ENCODE assay signal across 1 worm cellular context in the genomic region with DNA sequence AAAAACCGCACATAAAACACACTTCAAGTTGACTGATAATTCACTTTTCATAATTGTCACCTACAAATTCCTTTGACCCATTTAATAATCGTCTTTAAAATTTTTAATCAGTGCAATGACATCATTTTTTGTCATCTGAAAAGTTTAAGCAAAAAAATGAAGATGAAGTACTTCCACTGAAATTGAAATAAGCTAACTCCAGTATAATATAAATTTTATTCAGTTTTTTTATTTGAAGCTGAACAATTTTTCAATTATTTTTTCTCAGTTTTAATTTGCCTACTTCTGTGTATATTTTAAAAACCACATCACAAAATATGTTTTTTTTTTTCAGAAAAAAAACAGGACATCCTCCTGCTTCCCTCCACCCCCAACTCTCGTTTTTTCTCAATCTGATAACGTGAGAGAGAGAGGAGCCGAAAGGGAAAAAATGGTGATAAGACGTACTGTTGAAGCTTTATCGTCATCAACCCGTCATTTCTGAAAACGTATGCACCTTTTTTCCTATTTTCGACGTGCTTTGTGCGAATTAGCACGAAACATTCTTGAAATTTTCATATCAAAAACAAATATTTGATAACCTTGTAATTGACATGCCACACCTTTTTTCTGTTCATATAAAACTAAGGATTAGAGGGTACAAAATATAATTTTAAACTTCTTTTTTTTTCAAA.
A peak's percentile ranks its signal among the peaks of the same experiment; 100 is the strongest.
TF ChIP-seq lines count a peak whose summit lies in the region.

A gene (minus strand): TSS at position 51 of the 674 bp plus-strand sequence.
A gene (plus strand): TSS at position 335 of the 674 bp plus-strand sequence.

TF ChIP-seq in whole organism, L4 larva, 104 proteins besides CTCF, POLR2A, EP300 and RAD21 (continued from another document):
- TF ChIP-seq cey-2 (tag; optimal IDR thresholded peaks at IDR 0.05; lab: Kevin White, UChicago; ENCODE audit: borderline replicate concordance, insufficient read depth) (no peak), mdt-29 (GFP tag; IDR thresholded peaks at IDR 0.05; lab: Robert Waterston, UW) (no peak), aly-2 (tag; optimal IDR thresholded peaks at IDR 0.05; lab: Kevin White, UChicago) (no peak), saeg-2 (GFP tag; IDR thresholded peaks at IDR 0.05; lab: Robert Waterston, UW) (no peak), nhr-41 (GFP tag; IDR thresholded peaks at IDR 0.05; lab: Robert Waterston, UW) (no peak), ceh-62 (tag; optimal IDR thresholded peaks at IDR 0.05; lab: Kevin White, UChicago) (no peak), Y48G9A.11 (GFP tag; IDR thresholded peaks at IDR 0.05; lab: Robert Waterston, UW) (no peak), dve-1 (tag; optimal IDR thresholded peaks at IDR 0.05; lab: Kevin White, UChicago; ENCODE audit: insufficient read depth) (peak; percentile 64), lim-7 (GFP tag; IDR thresholded peaks at IDR 0.05; lab: Robert Waterston, UW) (no peak), Y105C5A.15 (GFP tag; IDR thresholded peaks at IDR 0.05; lab: Robert Waterston, UW) (no peak), nhr-28 (tag; optimal IDR thresholded peaks at IDR 0.05; lab: Kevin White, UChicago) (peak; percentile 77), F37D6.2 (tag; optimal IDR thresholded peaks at IDR 0.05; lab: Kevin White, UChicago) (no peak), fos-1 (tag; optimal IDR thresholded peaks at IDR 0.05; lab: Kevin White, UChicago) (no peak), lin-13 (GFP tag; optimal IDR thresholded peaks at IDR 0.05; lab: Kevin White, UChicago) (no peak), nhr-11 (tag; optimal IDR thresholded peaks at IDR 0.05; lab: Kevin White, UChicago) (no peak), lsy-2 (tag; optimal IDR thresholded peaks at IDR 0.05; lab: Kevin White, UChicago) (no peak), mxl-2 (GFP tag; conservative IDR thresholded peaks at IDR 0.05; lab: Robert Waterston, UW) (no peak), ceh-82 (tag; optimal IDR thresholded peaks at IDR 0.05; lab: Kevin White, UChicago) (no peak), F49E8.2 (tag; optimal IDR thresholded peaks at IDR 0.05; lab: Kevin White, UChicago; ENCODE audit: borderline replicate concordance) (no peak), lin-1 (GFP tag; IDR thresholded peaks at IDR 0.05; lab: Robert Waterston, UW) (peak; percentile 59; the same call in 1 of the 2 replicates), lin-15B (tag; optimal IDR thresholded peaks at IDR 0.05; lab: Kevin White, UChicago) (no peak), nhr-237 (tag; optimal IDR thresholded peaks at IDR 0.05; lab: Kevin White, UChicago) (no peak), fkh-10 (GFP tag; optimal IDR thresholded peaks at IDR 0.05; lab: Kevin White, UChicago) (no peak), egl-27 (tag; optimal IDR thresholded peaks at IDR 0.05; lab: Kevin White, UChicago) (no peak), gei-8 (GFP tag; optimal IDR thresholded peaks at IDR 0.05; lab: Kevin White, UChicago) (no peak), T26A8.4 (GFP tag; IDR thresholded peaks at IDR 0.05; lab: Robert Waterston, UW) (no peak), daf-8 (GFP tag; IDR thresholded peaks at IDR 0.05; lab: Robert Waterston, UW) (no peak), zag-1 (tag; optimal IDR thresholded peaks at IDR 0.05; lab: Kevin White, UChicago) (no peak), nhr-111 (GFP tag; optimal IDR thresholded peaks at IDR 0.05; lab: Kevin White, UChicago) (no peak), mep-1 (tag; optimal IDR thresholded peaks at IDR 0.05; lab: Kevin White, UChicago) (no peak), D1046.2 (GFP tag; IDR thresholded peaks at IDR 0.05; lab: Robert Waterston, UW) (no peak), ceh-32 (tag; optimal IDR thresholded peaks at IDR 0.05; lab: Kevin White, UChicago; ENCODE audit: poor library complexity) (no peak), lin-39 (tag; optimal IDR thresholded peaks at IDR 0.05; lab: Kevin White, UChicago) (no peak), daf-12 (tag; optimal IDR thresholded peaks at IDR 0.05; lab: Kevin White, UChicago) (no peak), F44E2.7 (GFP tag; IDR thresholded peaks at IDR 0.05; lab: Robert Waterston, UW) (no peak), snpc-1.2 (GFP tag; IDR thresholded peaks at IDR 0.05; lab: Robert Waterston, UW) (no peak), ztf-11 (tag; optimal IDR thresholded peaks at IDR 0.05; lab: Kevin White, UChicago) (no peak), ZK337.2 (GFP tag; IDR thresholded peaks at IDR 0.05; lab: Robert Waterston, UW) (no peak), lin-38 (GFP tag; IDR thresholded peaks at IDR 0.05; lab: Robert Waterston, UW) (no peak), jun-1 (tag; optimal IDR thresholded peaks at IDR 0.05; lab: Kevin White, UChicago) (no peak), spr-3 (GFP tag; optimal IDR thresholded peaks at IDR 0.05; lab: Kevin White, UChicago) (no peak), nhr-76 (tag; optimal IDR thresholded peaks at IDR 0.05; lab: Kevin White, UChicago) (no peak), attf-4 (tag; optimal IDR thresholded peaks at IDR 0.05; lab: Kevin White, UChicago) (no peak), madf-5 (GFP tag; IDR thresholded peaks at IDR 0.05; lab: Robert Waterston, UW) (no peak), hif-1 (tag; optimal IDR thresholded peaks at IDR 0.05; lab: Kevin White, UChicago) (peak in 1 of 2 experiments; percentile 20), Y5F2A.4 (GFP tag; optimal IDR thresholded peaks at IDR 0.05; lab: Kevin White, UChicago) (no peak), hlh-11 (tag; optimal IDR thresholded peaks at IDR 0.05; lab: Kevin White, UChicago) (peak; percentile 82), nhr-77 (tag; optimal IDR thresholded peaks at IDR 0.05; lab: Kevin White, UChicago) (peak; percentile 44), hlh-30 (tag; optimal IDR thresholded peaks at IDR 0.05; lab: Kevin White, UChicago; ENCODE audit: insufficient read depth) (no peak), T20F7.1 (GFP tag; optimal IDR thresholded peaks at IDR 0.05; lab: Kevin White, UChicago) (peak; percentile 45), unc-62 (GFP tag; optimal IDR thresholded peaks at IDR 0.05 in 1 of 2; lab: Kevin White, UChicago) (no peak), unc-62 (tag; optimal IDR thresholded peaks at IDR 0.05; lab: Kevin White, UChicago) (no peak), dmd-8 (GFP tag; IDR thresholded peaks at IDR 0.05; lab: Robert Waterston, UW) (no peak), lir-3 (tag; optimal IDR thresholded peaks at IDR 0.05; lab: Kevin White, UChicago) (no peak), nhr-10 (tag; optimal IDR thresholded peaks at IDR 0.05; lab: Kevin White, UChicago) (no peak), duxl-1 (tag; optimal IDR thresholded peaks at IDR 0.05; lab: Kevin White, UChicago; ENCODE audit: poor library complexity) (no peak), hmg-1.1 (GFP tag; IDR thresholded peaks at IDR 0.05; lab: Robert Waterston, UW) (no peak), zfp-3 (GFP tag; conservative IDR thresholded peaks at IDR 0.05; lab: Robert Waterston, UW) (no peak), sdz-12 (GFP tag; optimal IDR thresholded peaks at IDR 0.05; lab: Kevin White, UChicago) (no peak), vab-7 (GFP tag; IDR thresholded peaks at IDR 0.05; lab: Robert Waterston, UW) (no peak), arid-1 (GFP tag; conservative IDR thresholded peaks at IDR 0.05; lab: Robert Waterston, UW) (no peak), mdl-1 (tag; optimal IDR thresholded peaks at IDR 0.05; lab: Kevin White, UChicago) (peak in 1 of 2 experiments; percentile 9), dmd-9 (GFP tag; IDR thresholded peaks at IDR 0.05; lab: Robert Waterston, UW) (no peak), nhr-102 (tag; optimal IDR thresholded peaks at IDR 0.05; lab: Kevin White, UChicago) (peak; percentile 51), pqm-1 (tag; optimal IDR thresholded peaks at IDR 0.05; lab: Kevin White, UChicago) (peak; percentile 69), ceh-44 (GFP tag; IDR thresholded peaks at IDR 0.05; lab: Robert Waterston, UW) (no peak), dmd-6 (GFP tag; IDR thresholded peaks at IDR 0.05; lab: Robert Waterston, UW) (peak; percentile 97), ama-1 (optimal IDR thresholded peaks at IDR 0.05; lab: Kevin White, UChicago) (no peak), mes-2 (tag; optimal IDR thresholded peaks at IDR 0.05; lab: Kevin White, UChicago; ENCODE audit: poor library complexity, severe bottlenecking) (no peak), ceh-28 (tag; optimal IDR thresholded peaks at IDR 0.05; lab: Kevin White, UChicago) (no peak), pha-4 (GFP tag; IDR thresholded peaks at IDR 0.05; lab: Robert Waterston, UW) (no peak), pha-4 (tag; optimal IDR thresholded peaks at IDR 0.05; lab: Kevin White, UChicago) (no peak)
